Fruit fly (Drosophila melanogaster): Measurements from ENCODE around the gene E5.

E5 gene

DNA sequence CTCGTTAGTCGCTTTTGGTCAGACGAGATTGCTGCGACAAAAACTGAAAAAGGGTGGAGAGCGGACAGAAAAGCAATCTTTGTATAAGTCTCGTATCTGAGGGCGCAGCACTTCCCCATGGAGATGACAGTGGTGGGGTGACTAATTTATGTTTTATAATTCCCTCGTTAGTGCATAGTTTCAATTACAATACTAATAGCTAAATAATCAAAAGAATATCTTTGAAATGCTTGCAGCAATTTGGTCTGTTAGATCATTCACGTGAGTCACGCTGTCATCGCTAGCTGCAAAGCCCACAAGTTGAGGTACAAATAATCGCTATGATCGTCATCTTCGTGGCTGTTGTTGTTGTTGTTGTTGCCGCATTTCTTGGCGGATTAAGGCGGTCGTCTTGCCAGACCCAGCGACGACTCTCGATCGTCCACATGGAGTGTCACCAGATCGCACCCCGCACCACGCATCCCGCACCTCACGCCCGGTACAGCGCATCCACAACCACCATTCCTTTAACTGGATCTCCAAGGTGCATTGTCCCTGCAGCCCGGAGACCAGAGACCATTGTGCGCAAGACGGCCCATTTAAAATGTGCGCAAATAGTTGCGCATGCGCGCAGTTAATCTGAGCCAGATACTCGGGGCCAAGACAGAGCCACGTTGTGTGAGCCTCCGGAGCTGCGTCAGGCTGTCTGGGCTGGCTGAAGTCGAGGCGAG, 47.2 kb upstream of the E5 start (continued):
- no peak for TF ChIP-seq CG14014 (GFP tag; IDR thresholded peaks at IDR 0.05)
- no peak for TF ChIP-seq schlank (tag; optimal IDR thresholded peaks at IDR 0.05)
- no peak for TF ChIP-seq stc (GFP tag; IDR thresholded peaks at IDR 0.05)
- no peak for TF ChIP-seq ewg (GFP tag; optimal IDR thresholded peaks at IDR 0.05)
- no peak for TF ChIP-seq ato (GFP tag; IDR thresholded peaks at IDR 0.05; ENCODE audit: partially characterized antibody)
- TF ChIP-seq Rx (GFP tag; IDR thresholded peaks at IDR 0.05), result no peak
- no peak for TF ChIP-seq GATAe (GFP tag; conservative IDR thresholded peaks at IDR 0.05)
- TF ChIP-seq CG10274 (GFP tag; optimal IDR thresholded peaks at IDR 0.05), result no peak
- no peak for TF ChIP-seq CG18476 (GFP tag; optimal IDR thresholded peaks at IDR 0.05)
- peak; percentile 61; the same call in 1 of the 2 replicates for TF ChIP-seq sob (GFP tag; IDR thresholded peaks at IDR 0.05)
- TF ChIP-seq pfk (GFP tag; optimal IDR thresholded peaks at IDR 0.05), result no peak
- TF ChIP-seq Dfd (GFP tag; optimal IDR thresholded peaks at IDR 0.05), result no peak
- no peak for TF ChIP-seq h (optimal IDR thresholded peaks at IDR 0.05)
- peak; percentile 5 for TF ChIP-seq CG9727 (GFP tag; optimal IDR thresholded peaks at IDR 0.05)
- no peak for TF ChIP-seq CG6813 (GFP tag; optimal IDR thresholded peaks at IDR 0.05)
- peak; percentile 45; the same call in 1 of the 2 replicates for TF ChIP-seq CG32772 (GFP tag; IDR thresholded peaks at IDR 0.05)
- no peak for TF ChIP-seq D (optimal IDR thresholded peaks at IDR 0.05)
- peak; percentile 38 for TF ChIP-seq D (GFP tag; optimal IDR thresholded peaks at IDR 0.05)
- TF ChIP-seq Atf3 (GFP tag; optimal IDR thresholded peaks at IDR 0.05), result no peak
- no peak for TF ChIP-seq ash1 (GFP tag; optimal IDR thresholded peaks at IDR 0.05)
- no peak for TF ChIP-seq sd (tag; optimal IDR thresholded peaks at IDR 0.05)
- no peak for TF ChIP-seq Opbp (GFP tag; IDR thresholded peaks at IDR 0.05; ENCODE audit: partially characterized antibody)
- TF ChIP-seq Sox102F (GFP tag; optimal IDR thresholded peaks at IDR 0.05), result peak; percentile 21
- no peak for TF ChIP-seq bcd (GFP tag; optimal IDR thresholded peaks at IDR 0.05)
- TF ChIP-seq yki (optimal IDR thresholded peaks at IDR 0.05), result no peak
- TF ChIP-seq CG11504 (tag; optimal IDR thresholded peaks at IDR 0.05), result peak; percentile 68
- TF ChIP-seq fd3F (GFP tag; optimal IDR thresholded peaks at IDR 0.05), result no peak
- no peak for TF ChIP-seq CG12659 (GFP tag; optimal IDR thresholded peaks at IDR 0.05)
- no peak for TF ChIP-seq CG8388 (GFP tag; optimal IDR thresholded peaks at IDR 0.05)
- no peak for TF ChIP-seq Pdp1 (GFP tag; optimal IDR thresholded peaks at IDR 0.05)
- TF ChIP-seq btn (GFP tag; optimal IDR thresholded peaks at IDR 0.05), result no peak
- peak; percentile 59 for TF ChIP-seq CG2712 (tag; optimal IDR thresholded peaks at IDR 0.05)
- TF ChIP-seq ssp (GFP tag; IDR thresholded peaks at IDR 0.05), result 0 out of 2 replicates have a peak, but pooled peaks have one; percentile 14
- TF ChIP-seq CG12155 (GFP tag; optimal IDR thresholded peaks at IDR 0.05), result no peak
- 0 out of 2 replicates have a peak, but pooled peaks have one; percentile 17 for TF ChIP-seq CG14441 (GFP tag; IDR thresholded peaks at IDR 0.05)
- TF ChIP-seq Atf-2 (GFP tag; optimal IDR thresholded peaks at IDR 0.05), result no peak
- TF ChIP-seq dm (GFP tag; optimal IDR thresholded peaks at IDR 0.05), result no peak
- TF ChIP-seq unpg (GFP tag; optimal IDR thresholded peaks at IDR 0.05), result no peak
- no peak for TF ChIP-seq dpn (GFP tag; optimal IDR thresholded peaks at IDR 0.05)
- no peak for TF ChIP-seq HLH54F (GFP tag; optimal IDR thresholded peaks at IDR 0.05)
- TF ChIP-seq run (tag; optimal IDR thresholded peaks at IDR 0.05), result no peak
- no peak for TF ChIP-seq Hey (tag; optimal IDR thresholded peaks at IDR 0.05)
- TF ChIP-seq ac (GFP tag; optimal IDR thresholded peaks at IDR 0.05), result no peak
- TF ChIP-seq CG17361 (GFP tag; IDR thresholded peaks at IDR 0.05), result peak; percentile 36; the same call in 1 of the 3 replicates
- TF ChIP-seq prd (optimal IDR thresholded peaks at IDR 0.05), result no peak
- peak; percentile 47; the same call in 2 of the 3 replicates for TF ChIP-seq prd (GFP tag; IDR thresholded peaks at IDR 0.05)
- TF ChIP-seq gro (GFP tag; optimal IDR thresholded peaks at IDR 0.05), result no peak
- TF ChIP-seq CG4820 (GFP tag; optimal IDR thresholded peaks at IDR 0.05), result no peak
- no peak for TF ChIP-seq CG18011 (GFP tag; optimal IDR thresholded peaks at IDR 0.05)
- no peak for TF ChIP-seq Lhr (GFP tag; optimal IDR thresholded peaks at IDR 0.05)
- TF ChIP-seq Sry-δ (GFP tag; optimal IDR thresholded peaks at IDR 0.05), result peak; percentile 53

All from whole organism, embryonic.